Worm (Caenorhabditis elegans) whole organism, early embryonic: Measurements from ENCODE around the gene C05E4.7.

Experiments used
- B0310.2 ChIP-seq: sonication (generic microtip); optimal IDR thresholded peaks from 2 replicates; lab custom pipeline; 2016; ENCODE audit warnings: mild to moderate bottlenecking, missing genetic modification characterization, missing compliant biosample characterization
- F13C5.2 ChIP-seq: sonication (generic microtip); optimal IDR thresholded peaks from 2 replicates; lab custom pipeline; 2017; ENCODE audit warnings: mild to moderate bottlenecking, missing genetic modification characterization, inconsistent platforms, missing compliant biosample characterization
- aly-1 ChIP-seq: sonication (generic microtip); optimal IDR thresholded peaks from 2 replicates; lab custom pipeline; 2016; ENCODE audit warnings: missing genetic modification characterization, missing compliant biosample characterization
- ama-1 ChIP-seq: fragments of 150-350 bp; optimal IDR thresholded peaks from 2 replicates; lab custom pipeline; 2014
- ceh-13 ChIP-seq: fragments of 200-800 bp; sonication (Bioruptor generic); optimal IDR thresholded peaks from 2 replicates; lab custom pipeline; 2018; ENCODE audit warnings: mild to moderate bottlenecking, missing genetic modification characterization, missing compliant biosample characterization
- ceh-36 ChIP-seq: sonication (generic microtip); optimal IDR thresholded peaks from 2 replicates; lab custom pipeline; 2016; ENCODE audit warnings: missing genetic modification characterization, inconsistent platforms, missing compliant biosample characterization
- hmbx-1 ChIP-seq: sonication (generic microtip); optimal IDR thresholded peaks from 2 replicates; lab custom pipeline; 2016; ENCODE audit warnings: mild to moderate bottlenecking, missing genetic modification characterization, missing compliant biosample characterization
- hmg-4 ChIP-seq: fragments of 200-800 bp; sonication (Bioruptor generic); optimal IDR thresholded peaks from 2 replicates; lab custom pipeline; 2018; ENCODE audit warnings: mild to moderate bottlenecking, missing genetic modification characterization, missing compliant biosample characterization
- hnd-1 ChIP-seq: sonication (generic microtip); optimal IDR thresholded peaks from 2 replicates; lab custom pipeline; 2016; ENCODE audit warnings: missing genetic modification characterization, missing compliant biosample characterization
- scrt-1 ChIP-seq: fragments of 200-800 bp; sonication (Bioruptor generic); IDR thresholded peaks from 2 replicates; pipeline ENCODE4 v1.3.6; 2022; ENCODE audit warnings: missing genetic modification characterization, missing compliant biosample characterization
- sea-1 ChIP-seq: fragments of 200-800 bp; sonication (Bioruptor generic); conservative IDR thresholded peaks from 2 replicates; pipeline ENCODE4 v1.3.6; 2022; ENCODE audit warnings: missing genetic modification characterization, missing compliant biosample characterization
- tbx-37 ChIP-seq: fragments of 200-800 bp; sonication (Bioruptor generic); conservative IDR thresholded peaks from 2 replicates; pipeline ENCODE4 v1.3.6; 2022; ENCODE audit warnings: missing genetic modification reagents, missing genetic modification characterization, missing compliant biosample characterization
- tra-4 ChIP-seq: sonication (generic microtip); optimal IDR thresholded peaks from 2 replicates; lab custom pipeline; 2017; ENCODE audit warnings: missing genetic modification characterization, missing compliant biosample characterization

- TF ChIP-seq B0310.2 (tag; lab: Kevin White, UChicago) = no peak
- TF ChIP-seq hmbx-1 (tag; lab: Kevin White, UChicago) = no peak
- no peak for TF ChIP-seq hmg-4 (GFP tag; lab: Kevin White, UChicago)
- TF ChIP-seq sea-1 (GFP tag; lab: Robert Waterston, UW) = no peak
- TF ChIP-seq scrt-1 (GFP tag; lab: Robert Waterston, UW) = no peak
- TF ChIP-seq ama-1 (lab: Kevin White, UChicago) = no peak
- no peak for TF ChIP-seq ceh-13
- TF ChIP-seq F13C5.2 (tag; lab: Kevin White, UChicago) = no peak
- TF ChIP-seq tra-4 (tag; lab: Kevin White, UChicago) = no peak
- TF ChIP-seq ceh-36 = no peak
- no peak for TF ChIP-seq hnd-1 (tag; lab: Kevin White, UChicago)
- TF ChIP-seq aly-1 (tag; lab: Kevin White, UChicago) = no peak
- TF ChIP-seq tbx-37 (GFP tag; lab: Robert Waterston, UW) = no peak
Measured at ce11 chrV:779999-780398, 38.1 kb downstream of the C05E4.7 start, which contains the start of gene srbc-60.
